Fruit fly (Drosophila melanogaster): Measurements from ENCODE around the gene CG18823.

CG18823 gene

DNA sequence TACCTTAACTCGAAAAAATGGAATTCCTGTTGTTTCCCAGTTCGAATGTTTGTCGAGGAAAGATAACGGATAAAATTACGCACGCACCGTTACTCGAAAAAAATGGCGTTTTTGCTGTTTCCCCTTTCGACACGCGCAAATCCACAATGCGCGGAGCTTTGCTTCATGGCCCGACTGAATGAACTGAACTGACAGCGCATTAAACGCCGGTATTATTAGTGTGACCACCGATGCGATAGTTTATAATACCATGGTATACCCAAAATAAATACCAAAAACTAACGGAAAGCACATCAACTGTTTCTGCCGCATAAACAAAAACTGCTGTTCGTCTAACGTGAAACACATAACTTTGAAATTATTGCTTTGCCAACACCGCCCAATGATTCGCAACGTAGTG, 36.2 kb downstream of the CG18823 start, which contains the start of the genes CG32814, CG11638 and CG3021 (continued):
- TF ChIP-seq usp (GFP tag; optimal IDR thresholded peaks at IDR 0.05) (no peak), Hr78 (GFP tag; optimal IDR thresholded peaks at IDR 0.05) (no peak), CG18764 (GFP tag; optimal IDR thresholded peaks at IDR 0.05) (no peak), Ptx1 (GFP tag; IDR thresholded peaks at IDR 0.05) (no peak), ato (GFP tag; IDR thresholded peaks at IDR 0.05; ENCODE audit: partially characterized antibody) (no peak), gem (tag; optimal IDR thresholded peaks at IDR 0.05) (no peak), Med (GFP tag) (peak; percentile 89), nom (GFP tag; optimal IDR thresholded peaks at IDR 0.05) (no peak), CG8290 (GFP tag; optimal IDR thresholded peaks at IDR 0.05) (no peak), CG8290 (tag; optimal IDR thresholded peaks at IDR 0.05) (peak in 1 of 2 experiments; percentile 64), eyg (GFP tag; optimal IDR thresholded peaks at IDR 0.05) (no peak), gfzf (GFP tag; optimal IDR thresholded peaks at IDR 0.05) (peak; percentile 73), Xrp1 (GFP tag; IDR thresholded peaks at IDR 0.05) (no peak), CG14860 (GFP tag; IDR thresholded peaks at IDR 0.05; ENCODE audit: partially characterized antibody) (no peak), CG2129 (GFP tag; IDR thresholded peaks at IDR 0.05; ENCODE audit: partially characterized antibody) (no peak), CG31224 (GFP tag; IDR thresholded peaks at IDR 0.05) (no peak), Usf (GFP tag; optimal IDR thresholded peaks at IDR 0.05) (no peak), mirr (GFP tag; optimal IDR thresholded peaks at IDR 0.05) (peak; percentile 9), Trl (optimal IDR thresholded peaks at IDR 0.05) (no peak), Trl (GFP tag; optimal IDR thresholded peaks at IDR 0.05) (no peak), ken (GFP tag; IDR thresholded peaks at IDR 0.05) (no peak), pzg (GFP tag; optimal IDR thresholded peaks at IDR 0.05) (peak; percentile 74), CG33557 (GFP tag; optimal IDR thresholded peaks at IDR 0.05) (no peak), CG2875 (GFP tag; optimal IDR thresholded peaks at IDR 0.05) (peak; percentile 5), Aef1 (GFP tag; IDR thresholded peaks at IDR 0.05) (no peak), D (optimal IDR thresholded peaks at IDR 0.05) (no peak), D (GFP tag; optimal IDR thresholded peaks at IDR 0.05) (no peak), CG7372 (GFP tag; IDR thresholded peaks at IDR 0.05) (no peak), H2.0 (GFP tag; IDR thresholded peaks at IDR 0.05) (no peak), Rfx (GFP tag; IDR thresholded peaks at IDR 0.05) (0 out of 2 replicates have a peak, but pooled peaks have one; percentile 15), chm (GFP tag; IDR thresholded peaks at IDR 0.05) (peak; percentile 46; the same call in 1 of the 2 replicates), Jarid2 (GFP tag; optimal IDR thresholded peaks at IDR 0.05) (peak; percentile 86), CG30403 (GFP tag; optimal IDR thresholded peaks at IDR 0.05) (no peak), CG8359 (GFP tag; optimal IDR thresholded peaks at IDR 0.05; ENCODE audit: borderline replicate concordance) (no peak), crc (GFP tag; optimal IDR thresholded peaks at IDR 0.05) (no peak), her (GFP tag; optimal IDR thresholded peaks at IDR 0.05) (no peak), pita (GFP tag; optimal IDR thresholded peaks at IDR 0.05) (no peak), ara (GFP tag; IDR thresholded peaks at IDR 0.05) (no peak), ash1 (GFP tag; optimal IDR thresholded peaks at IDR 0.05) (no peak), CG14710 (tag; optimal IDR thresholded peaks at IDR 0.05) (peak; percentile 28), CG3995 (GFP tag; optimal IDR thresholded peaks at IDR 0.05) (no peak), shn (GFP tag; optimal IDR thresholded peaks at IDR 0.05) (no peak), CoRest (tag; optimal IDR thresholded peaks at IDR 0.05) (peak; percentile 25), Hmx (GFP tag; optimal IDR thresholded peaks at IDR 0.05) (no peak), CG13894 (tag; optimal IDR thresholded peaks at IDR 0.05) (no peak), Kr (GFP tag; optimal IDR thresholded peaks at IDR 0.05) (no peak), kni (GFP tag; optimal IDR thresholded peaks at IDR 0.05) (peak; percentile 23), CG17361 (GFP tag; IDR thresholded peaks at IDR 0.05) (0 out of 3 replicates have a peak, but pooled peaks have one; percentile 21), Dip3 (GFP tag; optimal IDR thresholded peaks at IDR 0.05) (no peak), ems (GFP tag; optimal IDR thresholded peaks at IDR 0.05) (no peak), az2 (GFP tag; optimal IDR thresholded peaks at IDR 0.05) (no peak), Bgb (GFP tag; IDR thresholded peaks at IDR 0.05; ENCODE audit: partially characterized antibody) (peak; percentile 52; the same call in 1 of the 2 replicates)
